Fruit fly (Drosophila melanogaster) S2 (cell line): ENCODE data around the gene CG17660.
A peak's percentile ranks its signal among the peaks of the same experiment; 100 is the strongest.

Experiments used
- CG8478 ChIP-seq: fragments of >200 bp; optimal IDR thresholded peaks from 2 replicates; lab custom pipeline; 2018
- CTCF ChIP-seq, 2 experiments: fragments of >200 bp; optimal IDR thresholded peaks; 2 replicates each; lab custom pipeline; 2018

DNA sequence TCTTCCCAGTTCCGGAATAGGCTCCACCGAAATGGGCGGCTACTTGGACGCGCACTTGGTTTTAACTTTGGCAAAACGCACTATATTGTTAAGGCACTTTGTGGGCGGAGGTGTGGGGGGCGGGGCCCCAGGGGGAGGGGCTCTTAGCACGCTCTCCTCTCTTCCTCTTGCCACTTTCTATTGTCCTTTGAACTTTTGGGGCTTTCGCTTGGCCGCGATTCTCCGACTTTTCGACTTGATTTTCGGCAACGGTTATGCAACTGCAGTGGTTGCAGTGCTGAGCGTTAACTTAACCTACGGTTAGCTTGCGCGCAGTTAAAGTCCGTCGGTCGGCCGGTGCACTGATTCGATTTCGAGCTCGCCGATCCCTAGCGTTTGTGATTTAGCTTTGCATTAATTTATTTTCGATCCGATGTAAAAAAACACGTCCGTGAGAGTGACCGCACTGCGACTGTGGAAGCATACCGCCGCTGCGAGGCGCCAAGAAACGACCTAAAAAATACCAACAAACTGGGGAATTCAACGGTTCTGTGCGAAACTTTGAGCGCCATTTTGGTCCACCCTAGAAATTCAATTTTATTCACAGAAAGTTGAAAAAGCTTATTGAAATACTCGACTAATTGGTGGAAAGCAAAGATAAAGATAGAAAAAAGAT is 13.8 kb upstream of the CG17660 start, which contains the start of gene Rim2:
- TF ChIP-seq CG8478 (no peak), CTCF (optimal IDR thresholded peaks at IDR 0.05; lab: Kevin White, UChicago) (peak in 1 of 2 experiments; percentile 2)
